Fruit fly (Drosophila melanogaster): Measurements from ENCODE around the gene flw.

The flw gene

DNA sequence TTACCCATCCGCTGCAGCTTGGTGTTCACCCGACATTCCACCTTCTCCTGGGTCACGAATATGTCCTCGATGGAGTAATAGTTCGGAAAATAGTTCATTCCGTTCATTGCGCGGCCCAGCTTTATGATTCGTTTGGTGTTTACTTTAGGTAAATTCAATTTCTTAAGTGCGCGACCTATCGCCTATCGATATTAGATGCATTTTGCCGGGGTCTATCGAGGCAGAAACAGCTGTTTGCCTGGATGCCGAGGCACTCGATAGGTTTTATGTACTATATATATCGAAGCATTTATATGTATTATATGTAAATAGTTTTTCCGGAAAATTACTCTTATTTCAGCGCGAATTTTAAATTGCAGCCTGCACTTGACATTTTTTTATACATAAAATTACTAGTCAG, 813 bp upstream of the flw start:
- no peak for TF ChIP-seq CG17801 (GFP tag; optimal IDR thresholded peaks at IDR 0.05; ENCODE audit: partially characterized antibody)

DNA sequence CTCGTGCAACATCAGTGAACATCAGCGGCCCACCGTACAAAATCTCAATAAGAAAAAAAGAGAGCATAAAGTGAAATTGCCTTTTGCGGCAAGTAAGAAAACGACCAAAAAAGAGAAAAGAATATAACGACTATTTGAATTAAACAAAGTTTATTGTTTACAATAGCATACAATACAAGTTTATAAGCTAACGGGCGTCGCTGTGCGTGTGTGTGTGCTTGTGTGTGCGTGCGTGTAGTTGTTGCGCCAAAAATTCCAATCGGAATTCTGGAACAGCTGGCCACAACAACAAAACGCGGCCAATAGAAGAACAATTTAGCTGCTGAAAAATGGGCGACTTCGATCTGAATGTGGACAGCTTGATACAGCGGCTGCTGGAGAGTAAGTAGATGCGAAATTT, 423 bp downstream of the flw start:
- TF ChIP-seq CG17801 (GFP tag; optimal IDR thresholded peaks at IDR 0.05; ENCODE audit: partially characterized antibody) = no peak

DNA sequence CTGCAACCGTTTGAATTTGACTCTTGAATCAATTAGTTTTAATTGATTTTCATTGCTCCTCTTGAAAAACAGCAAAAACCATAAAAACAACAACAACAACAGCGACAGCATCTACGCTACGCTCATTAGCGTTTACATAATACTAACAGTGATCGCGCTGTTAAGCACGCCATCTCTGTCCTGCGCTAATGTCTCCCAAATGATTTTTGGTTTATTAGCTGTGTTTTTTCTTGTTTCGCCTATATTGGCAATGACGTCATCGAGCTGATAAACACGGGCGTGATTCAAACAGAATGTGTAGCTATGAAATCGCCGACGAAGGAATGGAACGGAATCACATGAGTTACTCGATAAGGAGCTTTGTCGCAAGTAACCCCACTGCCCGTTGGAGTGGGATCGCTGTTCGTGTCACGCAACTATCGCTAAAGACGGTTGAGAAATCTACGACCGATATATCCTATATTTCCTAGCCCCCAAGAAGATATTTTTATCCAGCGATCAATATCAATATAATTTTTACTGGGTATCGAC, 1.1 kb downstream of the flw start:
- no peak for TF ChIP-seq CG17801 (GFP tag; optimal IDR thresholded peaks at IDR 0.05; ENCODE audit: partially characterized antibody)

DNA sequence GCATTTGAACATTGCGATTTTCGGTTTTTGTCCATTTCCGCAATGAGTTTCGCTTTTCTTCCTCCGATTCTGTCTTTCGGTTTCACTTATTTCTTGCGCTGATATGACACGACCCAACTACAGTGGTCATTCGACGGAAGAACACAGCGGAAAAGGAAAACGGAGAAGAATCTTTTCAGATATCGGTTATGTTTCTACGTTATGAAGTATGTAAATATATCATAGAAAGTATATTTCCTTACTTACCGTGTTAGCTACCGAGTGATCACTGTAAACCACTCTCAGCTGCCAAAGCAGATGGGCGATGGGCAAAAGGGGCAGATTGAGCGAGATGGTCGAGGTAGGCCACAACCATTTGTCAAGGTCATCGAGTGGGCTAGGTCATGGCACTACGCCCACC, 1.9 kb downstream of the flw start:
- TF ChIP-seq CG17801 (GFP tag; optimal IDR thresholded peaks at IDR 0.05; ENCODE audit: partially characterized antibody) = no peak

DNA sequence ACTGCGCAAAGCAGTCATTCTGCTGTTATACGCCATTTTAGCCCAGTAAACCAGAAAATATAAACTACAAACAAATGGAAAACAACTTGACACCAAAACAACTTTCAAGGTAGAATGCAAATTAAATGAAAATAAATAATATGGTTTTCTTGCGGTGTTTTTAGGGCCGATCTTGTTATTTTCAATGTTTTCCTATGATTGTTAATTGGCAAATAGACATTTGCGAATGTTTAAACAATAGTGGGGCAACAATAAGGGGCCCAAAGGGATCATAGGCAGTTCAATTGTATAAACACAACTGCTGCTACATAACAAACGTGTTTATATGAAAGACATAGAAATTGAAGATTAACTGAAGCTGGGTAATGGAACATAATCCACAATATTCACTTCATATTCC, 11.1 kb downstream of the flw start:
- TF ChIP-seq CG17801 (GFP tag; optimal IDR thresholded peaks at IDR 0.05; ENCODE audit: partially characterized antibody) = no peak

DNA sequence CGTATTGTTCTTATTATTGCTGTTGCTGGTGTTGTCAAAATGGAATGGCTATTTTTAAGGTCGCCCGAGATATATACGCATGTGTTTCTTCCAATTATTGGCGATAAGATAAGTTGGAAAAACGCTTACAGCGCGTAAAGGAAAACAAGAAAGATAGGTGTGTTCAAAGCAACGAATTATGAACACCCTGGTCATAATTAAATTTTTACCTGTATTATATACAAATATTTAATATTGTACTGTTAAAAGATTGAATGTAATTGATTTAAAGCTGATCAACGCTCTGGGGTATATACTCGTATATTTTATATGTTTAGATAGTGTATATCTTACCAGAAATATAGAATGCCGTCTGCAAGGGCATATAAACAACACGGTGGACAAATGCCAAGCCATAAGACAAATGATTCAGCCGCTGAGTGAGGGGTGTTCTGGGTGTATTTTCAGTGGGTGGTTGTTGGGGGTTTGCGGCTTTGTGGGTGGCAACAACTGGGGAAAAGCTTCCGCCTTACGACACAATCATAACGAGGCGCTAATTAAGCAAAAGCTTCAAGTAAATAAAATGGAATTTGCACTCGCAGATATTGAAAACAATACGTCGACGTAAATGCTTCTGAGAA, 11.9 kb downstream of the flw start:
- TF ChIP-seq CG17801 (GFP tag; optimal IDR thresholded peaks at IDR 0.05; ENCODE audit: partially characterized antibody) = no peak

DNA sequence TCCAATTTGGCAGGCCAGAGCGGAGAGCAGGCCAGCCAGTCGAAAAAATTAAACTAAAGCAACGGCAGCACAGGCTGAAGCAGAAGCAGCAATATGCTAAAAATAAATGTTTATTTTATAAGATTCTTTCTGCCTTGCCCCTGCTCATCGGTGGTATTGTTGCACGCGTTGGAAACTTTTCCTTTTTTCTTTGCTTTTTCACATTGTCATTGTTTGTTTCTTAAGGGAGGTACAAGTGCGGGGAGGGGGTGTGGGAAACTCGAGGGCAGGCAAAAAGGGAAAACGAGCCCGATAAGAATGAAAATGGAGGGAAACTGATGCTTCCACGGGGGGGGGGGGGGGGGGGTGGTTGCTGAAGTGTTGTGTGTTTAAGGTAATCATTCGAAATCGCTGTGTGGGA, 13.2 kb downstream of the flw start:
- TF ChIP-seq CG17801 (GFP tag; optimal IDR thresholded peaks at IDR 0.05; ENCODE audit: partially characterized antibody) = no peak

DNA sequence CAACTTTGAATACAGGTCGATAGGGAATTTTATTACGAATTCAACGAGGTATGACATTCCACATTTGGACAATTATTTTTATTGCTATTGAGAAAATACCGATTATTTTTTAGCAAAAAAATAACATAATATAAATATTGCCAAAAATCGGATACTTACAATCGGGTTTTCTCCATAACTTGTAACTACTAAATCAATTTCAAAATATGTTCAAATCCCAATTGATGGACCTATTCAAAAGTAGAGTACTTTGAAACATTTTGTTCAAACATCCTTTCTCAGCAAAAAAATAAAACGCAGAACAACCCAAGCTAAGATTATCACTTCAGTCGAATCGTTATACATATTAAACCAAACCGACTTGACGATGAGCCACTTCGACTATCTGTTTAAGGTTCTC, 31.4 kb downstream of the flw start, which contains the start of gene RabX2:
Gene RabX2, plus strand, starts transcription at position 301 of the 400 bp plus-strand sequence.
- TF ChIP-seq CG17801 (GFP tag; optimal IDR thresholded peaks at IDR 0.05; ENCODE audit: partially characterized antibody) = no peak

DNA sequence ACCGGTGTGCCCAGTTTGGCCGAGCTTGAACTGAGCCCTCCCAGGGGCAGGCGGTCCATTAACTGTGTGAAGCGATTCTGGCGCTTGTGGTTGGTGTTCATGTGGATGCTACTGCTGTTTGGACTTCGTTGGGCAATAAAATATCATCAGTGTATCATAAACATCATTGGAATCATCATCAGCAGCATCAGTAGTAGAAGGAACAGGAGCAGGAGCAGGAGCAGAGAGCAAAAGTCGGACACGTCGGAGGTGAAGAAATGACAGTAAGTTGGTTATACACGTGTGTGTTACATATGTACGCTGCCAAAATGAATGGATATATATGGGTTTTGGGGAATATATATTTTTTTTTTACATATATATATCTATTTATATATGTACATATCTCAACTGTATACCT, 47.0 kb downstream of the flw start, which contains the start of gene CG12640:
Gene CG12640, minus strand, starts transcription at position 101 of the 400 bp plus-strand sequence.
- TF ChIP-seq CG17801 (GFP tag; optimal IDR thresholded peaks at IDR 0.05; ENCODE audit: partially characterized antibody) = no peak

DNA sequence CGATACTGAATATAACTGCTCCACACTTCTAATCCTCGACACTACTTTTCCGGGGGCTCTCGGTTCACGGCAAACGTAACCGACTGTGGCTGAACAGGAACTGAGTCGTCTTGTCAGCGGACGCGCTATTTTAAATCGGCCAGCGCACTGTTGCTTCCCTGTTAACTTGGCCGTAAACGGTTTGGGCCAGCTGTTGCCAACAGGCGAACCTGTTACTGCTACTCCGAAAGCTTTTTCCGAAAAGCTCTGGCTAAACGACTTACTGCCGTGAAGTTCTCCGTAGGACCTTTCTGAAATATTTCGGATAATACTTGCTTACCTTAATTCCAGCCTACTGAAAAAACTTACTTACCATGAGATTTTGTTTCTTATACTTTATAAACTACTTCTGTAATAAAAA, 69.0 kb downstream of the flw start, which contains the start of gene CG32683:
Gene CG32683, minus strand, starts transcription at position 101 of the 400 bp plus-strand sequence.
- no peak for TF ChIP-seq CG17801 (GFP tag; optimal IDR thresholded peaks at IDR 0.05; ENCODE audit: partially characterized antibody)
